Worm (Caenorhabditis elegans) whole organism, late embryonic: ENCODE data around the gene fbxa-39.

ENCODE experiments used
- C08G9.2 ChIP-seq: sonication (generic microtip); optimal IDR thresholded peaks from 2 replicates; lab custom pipeline; 2016; ENCODE audit warnings: mild to moderate bottlenecking, missing genetic modification characterization, moderate library complexity, missing compliant biosample characterization
- C38D4.7 ChIP-seq: fragments of 200-800 bp; sonication (Bioruptor generic); optimal IDR thresholded peaks from 2 replicates; lab custom pipeline; 2018; ENCODE audit warnings: mild to moderate bottlenecking, missing genetic modification characterization, moderate library complexity, missing compliant biosample characterization
- K02D7.2 ChIP-seq: sonication (generic microtip); optimal IDR thresholded peaks from 2 replicates; lab custom pipeline; 2017; ENCODE audit warnings: mild to moderate bottlenecking, missing genetic modification characterization, missing compliant biosample characterization
- K09A11.1 ChIP-seq: sonication (generic microtip); optimal IDR thresholded peaks from 2 replicates; lab custom pipeline; 2017; ENCODE audit warnings: antibody characterized with exemption, mild to moderate bottlenecking, missing genetic modification characterization, missing compliant biosample characterization; ENCODE audit not compliant: insufficient read depth
- T23F11.4 ChIP-seq: fragments of 200-800 bp; sonication (Bioruptor generic); optimal IDR thresholded peaks from 2 replicates; lab custom pipeline; 2018; ENCODE audit warnings: mild to moderate bottlenecking, missing genetic modification characterization, missing compliant biosample characterization
- Y22D7AL.16 ChIP-seq: sonication (generic microtip); optimal IDR thresholded peaks from 2 replicates; lab custom pipeline; 2016; ENCODE audit warnings: missing genetic modification characterization, missing compliant biosample characterization
- ahr-1 ChIP-seq: sonication (generic microtip); optimal IDR thresholded peaks from 2 replicates; lab custom pipeline; 2016; ENCODE audit warnings: missing genetic modification characterization, missing compliant biosample characterization
- ama-1 ChIP-seq: fragments of 150-350 bp; optimal IDR thresholded peaks from 2 replicates; lab custom pipeline; 2014
- ceh-2 ChIP-seq: sonication (generic microtip); optimal IDR thresholded peaks from 2 replicates; lab custom pipeline; 2016; ENCODE audit warnings: missing genotype, missing genetic modification characterization, missing compliant biosample characterization
- ceh-30 ChIP-seq: fragments of 150-350 bp; optimal IDR thresholded peaks from 2 replicates; lab custom pipeline; 2014; ENCODE audit warnings: missing biosample characterization, missing genetic modification characterization
- ceh-48 ChIP-seq: sonication (generic microtip); optimal IDR thresholded peaks from 2 replicates; lab custom pipeline; 2016; ENCODE audit warnings: missing genetic modification characterization, inconsistent platforms, missing compliant biosample characterization
- ceh-6 ChIP-seq: fragments of 200-800 bp; sonication (Bioruptor generic); optimal IDR thresholded peaks from 2 replicates; lab custom pipeline; 2018; ENCODE audit warnings: mild to moderate bottlenecking, missing genetic modification characterization, missing compliant biosample characterization
- che-1 ChIP-seq: sonication (generic microtip); optimal IDR thresholded peaks from 2 replicates; lab custom pipeline; 2016; ENCODE audit warnings: mild to moderate bottlenecking, missing genetic modification characterization, missing compliant biosample characterization
- dmd-4 ChIP-seq: sonication (generic microtip); optimal IDR thresholded peaks from 2 replicates; lab custom pipeline; 2016; ENCODE audit warnings: borderline replicate concordance, missing genetic modification characterization, missing compliant biosample characterization
- dve-1 ChIP-seq: sonication (generic microtip); optimal IDR thresholded peaks from 2 replicates; lab custom pipeline; 2017; ENCODE audit warnings: antibody characterized with exemption, mild to moderate bottlenecking, missing genetic modification characterization, missing compliant biosample characterization
- elt-2 ChIP-seq: sonication (generic microtip); optimal IDR thresholded peaks from 2 replicates; lab custom pipeline; 2016; ENCODE audit warnings: missing genetic modification reagents, missing genetic modification characterization, missing compliant biosample characterization
- ets-4 ChIP-seq: sonication (generic microtip); optimal IDR thresholded peaks from 2 replicates; lab custom pipeline; 2016; ENCODE audit warnings: missing genetic modification characterization, missing compliant biosample characterization
- fax-1 ChIP-seq: sonication (generic microtip); optimal IDR thresholded peaks from 2 replicates; lab custom pipeline; 2016; ENCODE audit warnings: missing genotype, missing genetic modification characterization, missing compliant biosample characterization
- hlh-15 ChIP-seq: sonication (generic microtip); optimal IDR thresholded peaks from 2 replicates; lab custom pipeline; 2016; ENCODE audit warnings: missing genetic modification characterization, missing compliant biosample characterization
- madf-2 ChIP-seq: sonication (generic microtip); optimal IDR thresholded peaks from 2 replicates; lab custom pipeline; 2017; ENCODE audit warnings: missing genetic modification characterization, missing compliant biosample characterization
- mec-3 ChIP-seq: sonication (generic microtip); optimal IDR thresholded peaks from 2 replicates; lab custom pipeline; 2016; ENCODE audit warnings: borderline replicate concordance, missing genetic modification characterization, missing compliant biosample characterization
- pat-9 ChIP-seq: fragments of 200-800 bp; sonication (Bioruptor generic); optimal IDR thresholded peaks from 2 replicates; lab custom pipeline; 2018; ENCODE audit warnings: mild to moderate bottlenecking, missing genetic modification characterization, moderate library complexity, missing compliant biosample characterization
- pha-2 ChIP-seq: sonication (generic microtip); optimal IDR thresholded peaks from 2 replicates; lab custom pipeline; 2017; ENCODE audit warnings: mild to moderate bottlenecking, missing genetic modification characterization, missing compliant biosample characterization
- pha-4 ChIP-seq: fragments of 150-350 bp; optimal IDR thresholded peaks from 2 replicates; lab custom pipeline; 2018; ENCODE audit warnings: missing biosample characterization, missing genetic modification reagents, missing genetic modification characterization
- pros-1 ChIP-seq: fragments of 150-350 bp; optimal IDR thresholded peaks from 2 replicates; lab custom pipeline; 2014; ENCODE audit warnings: missing biosample characterization, missing genetic modification reagents, missing genetic modification characterization
- ref-2 ChIP-seq: sonication (generic microtip); optimal IDR thresholded peaks from 2 replicates; lab custom pipeline; 2016; ENCODE audit warnings: missing genetic modification characterization, missing compliant biosample characterization
- rnt-1 ChIP-seq: sonication (generic microtip); optimal IDR thresholded peaks from 2 replicates; lab custom pipeline; 2016; ENCODE audit warnings: missing genetic modification characterization, missing compliant biosample characterization
- sdc-2 ChIP-seq: sonication (generic microtip); optimal IDR thresholded peaks from 2 replicates; lab custom pipeline; 2016; ENCODE audit warnings: missing genotype, missing genetic modification characterization, missing compliant biosample characterization
- sox-2 ChIP-seq: fragments of 200-800 bp; sonication (Bioruptor generic); IDR thresholded peaks from 2 replicates; pipeline ENCODE4 v1.3.6; 2022; ENCODE audit warnings: missing genetic modification reagents, missing genetic modification characterization, missing compliant biosample characterization
- syd-9 ChIP-seq: sonication (generic microtip); optimal IDR thresholded peaks from 2 replicates; lab custom pipeline; 2016; ENCODE audit warnings: mild to moderate bottlenecking, missing genetic modification characterization, moderate library complexity, missing compliant biosample characterization
- tbx-7 ChIP-seq: sonication (generic microtip); optimal IDR thresholded peaks from 2 replicates; lab custom pipeline; 2016; ENCODE audit warnings: missing genotype, missing genetic modification characterization, missing compliant biosample characterization
- unc-3 ChIP-seq, 2 experiments: fragments of 200-800 bp in 1 of 2; sonication (Bioruptor generic) in 1 of 2; sonication (generic microtip) in 1 of 2; conservative IDR thresholded peaks in 1 of 2; optimal IDR thresholded peaks in 1 of 2; 2 replicates each; pipeline versions ENCODE4 v1.3.6 to Lab custom; 2016 to 2022; ENCODE audit warnings: missing compliant biosample characterization in 2 of 2, missing genetic modification characterization in 2 of 2, missing genetic modification reagents in 1 of 2
- unc-42 ChIP-seq: sonication (generic microtip); optimal IDR thresholded peaks from 2 replicates; lab custom pipeline; 2016; ENCODE audit warnings: missing genotype, missing genetic modification characterization, missing compliant biosample characterization

The fbxa-39 gene

ce11 chrIII:2281975-2282957 lies 9.4 kb downstream of the fbxa-39 start, which contains the start of gene Y54F10BM.3:
Gene Y54F10BM.3, plus strand, starts transcription at chrIII:2282025.
- TF ChIP-seq sdc-2 (tag; lab: Kevin White, UChicago) (no peak), che-1 (peak; percentile 6), ceh-48 (peak; percentile 98)

- TF ChIP-seq pha-4 (tag; lab: Kevin White, UChicago) (no peak), ceh-48 (peak; percentile 92), ahr-1 (tag; lab: Kevin White, UChicago) (no peak)
Measured at ce11 chrIII:2283341-2283847, 10.6 kb downstream of the fbxa-39 start.

- no peak for TF ChIP-seq mec-3 (tag; lab: Kevin White, UChicago)
- no peak for TF ChIP-seq sox-2
- no peak for TF ChIP-seq pha-2
- no peak for TF ChIP-seq pros-1 (tag; lab: Kevin White, UChicago)
- no peak for TF ChIP-seq ceh-6
- TF ChIP-seq che-1: no peak
- no peak for TF ChIP-seq C38D4.7 (GFP tag; lab: Kevin White, UChicago)
- TF ChIP-seq K02D7.2 (tag; lab: Kevin White, UChicago): no peak
- no peak for TF ChIP-seq pat-9 (tag; lab: Kevin White, UChicago)
- no peak for TF ChIP-seq ref-2 (tag; lab: Kevin White, UChicago)
- TF ChIP-seq unc-42 (tag; lab: Kevin White, UChicago): no peak
- TF ChIP-seq, all 69 proteins: peak for 0
Measured at ce11 chrIII:2288261-2288660, 15.4 kb downstream of the fbxa-39 start.

ce11 chrIII:2291139-2291538 lies 18.3 kb downstream of the fbxa-39 start, which contains the start of gene fbxa-219:
Gene fbxa-219, plus strand, starts transcription at chrIII:2291415.
- TF ChIP-seq C38D4.7 (GFP tag; lab: Kevin White, UChicago): no peak
- TF ChIP-seq pat-9 (tag; lab: Kevin White, UChicago): no peak
- TF ChIP-seq ceh-6: no peak
- TF ChIP-seq ceh-2 (tag; lab: Kevin White, UChicago): no peak
- no peak for TF ChIP-seq Y22D7AL.16
- no peak for TF ChIP-seq dmd-4
- no peak for TF ChIP-seq pha-2
- TF ChIP-seq fax-1 (tag; lab: Kevin White, UChicago): no peak
- no peak for TF ChIP-seq ref-2 (tag; lab: Kevin White, UChicago)
- TF ChIP-seq ets-4 (tag; lab: Kevin White, UChicago): no peak
- TF ChIP-seq syd-9 (tag; lab: Kevin White, UChicago): no peak
- TF ChIP-seq ama-1 (lab: Kevin White, UChicago): no peak
- TF ChIP-seq C08G9.2 (tag; lab: Kevin White, UChicago): no peak
- no peak for TF ChIP-seq rnt-1 (tag; lab: Kevin White, UChicago)
- no peak for TF ChIP-seq dve-1 (tag; lab: Kevin White, UChicago)
- no peak for TF ChIP-seq ceh-30 (tag; lab: Kevin White, UChicago)
- TF ChIP-seq unc-3 (GFP tag; conservative IDR thresholded peaks at IDR 0.05; lab: Robert Waterston, UW): no peak
- TF ChIP-seq unc-3 (tag; optimal IDR thresholded peaks at IDR 0.05; lab: Kevin White, UChicago): no peak
- no peak for TF ChIP-seq hlh-15 (tag; lab: Kevin White, UChicago)
- no peak for TF ChIP-seq tbx-7
- TF ChIP-seq K09A11.1 (tag; lab: Kevin White, UChicago): no peak

DNA sequence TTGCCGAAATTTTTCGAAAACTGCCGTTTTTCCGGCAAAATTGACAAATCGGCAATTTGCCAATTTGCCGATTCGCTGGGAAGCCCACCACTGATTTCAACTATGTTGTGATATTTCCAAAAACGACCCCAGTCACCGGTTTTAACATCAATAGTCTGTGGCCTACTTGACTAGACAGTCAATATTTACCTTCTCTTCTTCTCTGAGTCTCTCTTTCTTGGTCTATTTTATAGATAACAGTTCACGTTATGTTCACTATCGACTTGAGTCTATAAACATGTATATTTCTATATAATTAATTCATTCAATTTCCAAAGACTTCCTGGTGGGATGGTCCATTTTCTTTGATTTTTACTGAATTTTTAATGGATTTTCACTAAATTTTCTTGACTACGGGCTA lies 21.9 kb downstream of the fbxa-39 start:
- TF ChIP-seq madf-2 (tag; lab: Kevin White, UChicago) (no peak), elt-2 (tag; lab: Kevin White, UChicago) (peak; percentile 48), T23F11.4 (GFP tag; lab: Kevin White, UChicago) (no peak)
